Fruit fly (Drosophila melanogaster) whole organism, wandering third instar larva: ENCODE data around the gene CG10801.
A peak's percentile ranks its signal among the peaks of the same experiment; 100 is the strongest.

Source experiments
- Abd-B ChIP-seq: fragments of >200 bp; optimal IDR thresholded peaks from 2 replicates; lab custom pipeline; 2017; ENCODE audit warnings: missing biosample characterization, missing genetic modification characterization
- CG32264 ChIP-seq: fragments of 200-800 bp; sonication (Bioruptor generic); optimal IDR thresholded peaks from 2 replicates; lab custom pipeline; 2016; ENCODE audit warnings: missing biosample characterization, missing genetic modification characterization
- CG9705 ChIP-seq: fragments of 200-800 bp; sonication (Bioruptor generic); optimal IDR thresholded peaks from 2 replicates; lab custom pipeline; 2018; ENCODE audit warnings: missing biosample characterization, mild to moderate bottlenecking, missing genetic modification characterization
- Dfd ChIP-seq: fragments of >200 bp; optimal IDR thresholded peaks from 2 replicates; lab custom pipeline; 2017; ENCODE audit warnings: missing biosample characterization, missing genetic modification characterization
- GATAd ChIP-seq: sonication (Bioruptor generic); optimal IDR thresholded peaks from 2 replicates; lab custom pipeline; 2016; ENCODE audit warnings: missing biosample characterization, missing genetic modification characterization
- HLH106 ChIP-seq: fragments of 200-800 bp; optimal IDR thresholded peaks from 3 replicates; lab custom pipeline; 2019; ENCODE audit warnings: missing biosample characterization, mild to moderate bottlenecking, missing genetic modification characterization, moderate library complexity
- Hnf4 ChIP-seq: fragments of 200-800 bp; sonication (Bioruptor generic); optimal IDR thresholded peaks from 2 replicates; lab custom pipeline; 2016; ENCODE audit warnings: missing biosample characterization, mild to moderate bottlenecking, missing genetic modification characterization
- Hr78 ChIP-seq: fragments of >200 bp; optimal IDR thresholded peaks from 2 replicates; lab custom pipeline; 2017; ENCODE audit warnings: missing biosample characterization, missing genetic modification characterization
- Hr83 ChIP-seq: fragments of 200-300 bp; sonication (Bioruptor generic); optimal IDR thresholded peaks from 2 replicates; lab custom pipeline; 2016; ENCODE audit warnings: missing biosample characterization, mild to moderate bottlenecking, missing genetic modification characterization, moderate library complexity; ENCODE audit not compliant: poor library complexity, severe bottlenecking
- Jra ChIP-seq: sonication (Bioruptor generic); optimal IDR thresholded peaks from 2 replicates; lab custom pipeline; 2016; ENCODE audit warnings: missing biosample characterization, missing genetic modification characterization
- Mio ChIP-seq: sonication (Bioruptor generic); optimal IDR thresholded peaks from 2 replicates; lab custom pipeline; 2016; ENCODE audit warnings: missing biosample characterization, missing genetic modification characterization
- Myc ChIP-seq: fragments of >200 bp; optimal IDR thresholded peaks from 2 replicates; lab custom pipeline; 2017
- N ChIP-seq: fragments of >200 bp; optimal IDR thresholded peaks from 2 replicates; lab custom pipeline; 2018; ENCODE audit warnings: missing biosample characterization, missing external identifiers, missing genetic modification characterization
- OdsH ChIP-seq: fragments of 200-800 bp; sonication (Bioruptor generic); optimal IDR thresholded peaks from 2 replicates; lab custom pipeline; 2016; ENCODE audit warnings: missing biosample characterization, mild to moderate bottlenecking, missing genetic modification characterization
- Rel ChIP-seq, 2 experiments: fragments of 200-800 bp; sonication (Bioruptor generic) in 1 of 2; optimal IDR thresholded peaks; 2 replicates in 1 of 2; 3 replicates in 1 of 2; lab custom pipeline; 2016 to 2019; ENCODE audit warnings: mild to moderate bottlenecking in 2 of 2, missing biosample characterization in 2 of 2, missing genetic modification characterization in 2 of 2, moderate library complexity in 1 of 2
- Sp1 ChIP-seq: fragments of 200-800 bp; sonication (Bioruptor generic); optimal IDR thresholded peaks from 3 replicates; lab custom pipeline; 2019; ENCODE audit warnings: missing biosample characterization, mild to moderate bottlenecking, missing genetic modification characterization, moderate library complexity
- br ChIP-seq: fragments of 200-800 bp; sonication (Bioruptor generic); optimal IDR thresholded peaks from 2 replicates; lab custom pipeline; 2016; ENCODE audit warnings: missing biosample characterization, missing genetic modification characterization
- brk ChIP-seq: fragments of 200-800 bp; sonication (Bioruptor generic); optimal IDR thresholded peaks from 2 replicates; lab custom pipeline; 2016; ENCODE audit warnings: missing biosample characterization, mild to moderate bottlenecking, missing genetic modification characterization
- dl ChIP-seq, 2 experiments: fragments of 175-275, 200-275 bp in 1 of 2; fragments of 200-275 bp in 1 of 2; sonication (Bioruptor generic); optimal IDR thresholded peaks; lab custom pipeline; 2018; ENCODE audit warnings: mild to moderate bottlenecking in 2 of 2, missing biosample characterization in 2 of 2, missing genetic modification characterization in 2 of 2, moderate library complexity in 2 of 2; ENCODE audit not compliant: partially characterized antibody in 2 of 2, insufficient read depth in 1 of 2
- dmrt93B ChIP-seq: fragments of 200-800 bp; sonication (Bioruptor generic); optimal IDR thresholded peaks from 2 replicates; lab custom pipeline; 2018; ENCODE audit warnings: missing biosample characterization, mild to moderate bottlenecking, missing genetic modification characterization
- dsf ChIP-seq: sonication (Bioruptor generic); optimal IDR thresholded peaks from 2 replicates; lab custom pipeline; 2016; ENCODE audit warnings: missing biosample characterization, missing genetic modification characterization, borderline replicate concordance
- foxo ChIP-seq, 2 experiments: fragments of 200-800 bp; sonication (Bioruptor generic); optimal IDR thresholded peaks; 2 replicates in 1 of 2; 3 replicates in 1 of 2; lab custom pipeline; 2016 to 2017; ENCODE audit warnings: missing biosample characterization in 2 of 2, missing genetic modification characterization in 2 of 2
- fru ChIP-seq: fragments of 200-800 bp; sonication (Bioruptor generic); optimal IDR thresholded peaks from 3 replicates; lab custom pipeline; 2016; ENCODE audit warnings: missing biosample characterization, mild to moderate bottlenecking, missing genetic modification characterization
- h ChIP-seq: fragments of 200-800 bp; sonication (Bioruptor generic); optimal IDR thresholded peaks from 3 replicates; lab custom pipeline; 2016; ENCODE audit warnings: missing biosample characterization, mild to moderate bottlenecking, missing genetic modification characterization
- jim ChIP-seq: fragments of 175-275, 200-325 bp; sonication (Bioruptor generic); optimal IDR thresholded peaks from 2 replicates; lab custom pipeline; 2016; ENCODE audit warnings: missing biosample characterization, mild to moderate bottlenecking, missing genetic modification characterization
- lola ChIP-seq: fragments of >200 bp; optimal IDR thresholded peaks from 2 replicates; lab custom pipeline; 2017; ENCODE audit warnings: missing biosample characterization, missing genetic modification characterization
- psq ChIP-seq: fragments of 200-800 bp; sonication (Bioruptor generic); optimal IDR thresholded peaks from 3 replicates; lab custom pipeline; 2017; ENCODE audit warnings: missing biosample characterization, mild to moderate bottlenecking, missing genetic modification characterization, moderate library complexity
- rgr ChIP-seq: fragments of 200-800 bp; sonication (Bioruptor generic); optimal IDR thresholded peaks from 3 replicates; lab custom pipeline; 2016; ENCODE audit warnings: missing biosample characterization, mild to moderate bottlenecking, missing genetic modification characterization
- sage ChIP-seq: fragments of 200-800 bp; sonication (Bioruptor generic); optimal IDR thresholded peaks from 2 replicates; lab custom pipeline; 2016; ENCODE audit warnings: missing biosample characterization, mild to moderate bottlenecking, missing genetic modification characterization
- sv ChIP-seq: fragments of 200-800 bp; sonication (Bioruptor generic); optimal IDR thresholded peaks from 3 replicates; lab custom pipeline; 2016; ENCODE audit warnings: missing biosample characterization, missing genetic modification characterization
- usp ChIP-seq: fragments of >200 bp; optimal IDR thresholded peaks from 2 replicates; lab custom pipeline; 2017; ENCODE audit warnings: missing biosample characterization, missing genetic modification characterization
- woc ChIP-seq: sonication (Bioruptor generic); optimal IDR thresholded peaks from 2 replicates; lab custom pipeline; 2016; ENCODE audit warnings: missing biosample characterization, mild to moderate bottlenecking, missing genetic modification characterization

CG10801 gene

DNA sequence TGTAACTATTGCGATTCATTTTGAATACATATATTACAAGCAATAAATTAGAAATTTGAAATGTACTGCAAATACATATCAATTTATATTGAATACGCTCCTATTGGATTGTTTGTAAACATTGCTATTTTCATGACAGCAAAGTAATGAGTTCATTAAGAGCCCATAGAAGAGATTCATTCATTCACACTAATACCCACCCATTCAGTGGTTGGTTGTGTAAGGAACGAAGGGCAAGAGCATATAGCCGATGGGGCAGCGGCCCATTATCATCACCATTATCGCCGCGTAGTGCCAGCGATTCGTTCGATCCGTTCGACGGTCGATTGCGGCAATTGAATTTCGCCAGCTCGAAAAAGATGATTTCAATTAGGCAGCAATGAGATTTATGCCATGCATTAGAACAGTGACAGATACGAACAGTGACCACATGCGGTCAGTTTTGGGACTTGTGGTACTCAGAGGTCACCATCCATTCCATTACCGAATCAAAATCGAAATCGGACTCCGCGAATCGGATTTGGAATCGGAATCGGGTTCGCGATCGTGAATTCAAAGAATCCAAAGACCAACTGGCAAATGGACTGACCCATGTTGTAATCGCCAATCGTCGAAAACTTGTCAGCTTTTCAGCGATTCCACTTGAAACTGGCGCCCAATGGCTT is 17.7 kb upstream of the CG10801 start:
- TF ChIP-seq foxo (GFP tag; optimal IDR thresholded peaks at IDR 0.05; lab: Kevin White, UChicago), result no peak
- TF ChIP-seq br, result no peak
- no peak for TF ChIP-seq jim
- no peak for TF ChIP-seq Mio
- no peak for TF ChIP-seq N (GFP tag; lab: Kevin White, UChicago)
- TF ChIP-seq rgr (GFP tag; lab: Kevin White, UChicago), result no peak
- no peak for TF ChIP-seq CG9705 (GFP tag; lab: Kevin White, UChicago)
- no peak for TF ChIP-seq Rel (GFP tag; optimal IDR thresholded peaks at IDR 0.05; lab: Kevin White, UChicago)
- no peak for TF ChIP-seq Rel (tag; optimal IDR thresholded peaks at IDR 0.05; lab: Kevin White, UChicago)
- no peak for TF ChIP-seq Sp1 (GFP tag; lab: Kevin White, UChicago)
- no peak for TF ChIP-seq Myc
- no peak for TF ChIP-seq fru (GFP tag; lab: Kevin White, UChicago)
- no peak for TF ChIP-seq Abd-B (GFP tag; lab: Kevin White, UChicago)
- no peak for TF ChIP-seq usp (GFP tag; lab: Kevin White, UChicago)
- TF ChIP-seq sv, result no peak
- TF ChIP-seq HLH106, result no peak
- TF ChIP-seq dsf (GFP tag; lab: Kevin White, UChicago), result no peak
- no peak for TF ChIP-seq Jra
- TF ChIP-seq Hr78 (GFP tag; lab: Kevin White, UChicago), result no peak
- no peak for TF ChIP-seq Hnf4 (GFP tag; lab: Kevin White, UChicago)
- TF ChIP-seq sage (GFP tag; lab: Kevin White, UChicago), result no peak

DNA sequence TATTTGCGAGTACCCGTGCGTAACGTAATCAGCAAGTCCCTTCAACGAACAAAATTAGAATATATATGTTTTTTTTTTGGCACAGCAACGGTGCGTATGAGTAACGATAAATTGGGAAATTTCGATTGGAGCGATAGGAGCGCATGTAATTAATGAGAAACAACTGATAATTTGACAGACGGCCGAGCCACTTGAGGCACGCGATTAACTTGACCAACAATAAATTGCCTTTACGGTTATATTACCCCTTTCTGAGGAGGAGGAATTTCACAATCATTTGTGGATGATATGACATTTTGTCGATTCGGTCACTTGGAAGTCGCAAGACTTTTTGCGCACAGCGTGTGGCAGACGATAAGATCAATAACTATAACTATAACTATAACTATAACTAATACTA is 16.5 kb upstream of the CG10801 start:
- TF ChIP-seq rgr (GFP tag; lab: Kevin White, UChicago), result no peak
- no peak for TF ChIP-seq HLH106
- no peak for TF ChIP-seq lola
- no peak for TF ChIP-seq Abd-B (GFP tag; lab: Kevin White, UChicago)
- no peak for TF ChIP-seq brk (GFP tag; lab: Kevin White, UChicago)
- no peak for TF ChIP-seq Dfd (GFP tag; lab: Kevin White, UChicago)
- no peak for TF ChIP-seq psq (GFP tag; lab: Kevin White, UChicago)
- no peak for TF ChIP-seq foxo (GFP tag; optimal IDR thresholded peaks at IDR 0.05; lab: Kevin White, UChicago)
- no peak for TF ChIP-seq dmrt93B (GFP tag; lab: Kevin White, UChicago)
- no peak for TF ChIP-seq dsf (GFP tag; lab: Kevin White, UChicago)

DNA sequence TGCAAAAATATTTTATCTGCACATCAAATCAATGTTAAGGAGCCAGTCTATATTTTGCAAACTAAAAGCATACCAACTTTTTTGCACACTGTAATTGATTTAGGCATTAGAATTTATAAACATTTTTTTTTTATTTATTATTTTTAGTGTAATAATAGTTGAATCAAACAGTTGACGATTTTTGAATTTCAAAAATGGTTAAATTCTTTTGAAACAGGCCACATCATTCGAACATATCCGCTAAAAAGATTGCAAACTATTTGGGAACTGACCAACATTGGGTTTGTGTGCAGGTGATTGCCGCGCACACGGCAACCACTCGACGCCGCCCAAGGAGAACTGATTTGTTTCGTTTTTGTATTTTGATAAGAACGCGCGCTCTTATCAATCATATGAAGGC is 15.6 kb upstream of the CG10801 start:
- TF ChIP-seq lola (no peak), Sp1 (GFP tag; lab: Kevin White, UChicago) (peak; percentile 22), dmrt93B (GFP tag; lab: Kevin White, UChicago) (peak; percentile 53), psq (GFP tag; lab: Kevin White, UChicago) (peak; percentile 34), foxo (GFP tag; optimal IDR thresholded peaks at IDR 0.05; lab: Kevin White, UChicago) (peak in 1 of 2 experiments; percentile 64), CG9705 (GFP tag; lab: Kevin White, UChicago) (no peak), h (GFP tag; lab: Kevin White, UChicago) (peak; percentile 44), fru (GFP tag; lab: Kevin White, UChicago) (peak; percentile 40), GATAd (GFP tag; lab: Kevin White, UChicago) (no peak), sv (no peak), rgr (GFP tag; lab: Kevin White, UChicago) (peak; percentile 52), sage (GFP tag; lab: Kevin White, UChicago) (no peak), br (no peak), HLH106 (peak; percentile 51), OdsH (peak; percentile 7)

DNA sequence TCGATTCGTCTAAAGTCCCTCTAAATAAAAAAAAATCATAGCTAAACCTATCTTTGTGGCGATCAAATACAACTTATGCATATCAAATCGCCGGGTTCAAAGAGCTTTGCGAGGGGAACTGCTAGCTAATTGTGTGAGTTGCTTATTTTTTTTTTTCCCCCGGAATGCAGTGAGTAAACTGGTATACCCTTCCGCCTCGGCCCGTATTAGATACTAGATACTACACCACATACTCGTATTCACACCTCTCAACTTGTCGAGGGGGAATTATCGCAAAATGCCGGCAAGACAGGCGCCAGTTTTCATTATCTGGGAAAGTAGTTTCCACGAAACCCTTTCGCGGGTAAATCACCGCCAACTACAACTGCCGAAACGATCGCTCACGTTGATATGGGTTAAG is 14.2 kb upstream of the CG10801 start:
- TF ChIP-seq usp (GFP tag; lab: Kevin White, UChicago) (no peak), Hnf4 (GFP tag; lab: Kevin White, UChicago) (no peak)

DNA sequence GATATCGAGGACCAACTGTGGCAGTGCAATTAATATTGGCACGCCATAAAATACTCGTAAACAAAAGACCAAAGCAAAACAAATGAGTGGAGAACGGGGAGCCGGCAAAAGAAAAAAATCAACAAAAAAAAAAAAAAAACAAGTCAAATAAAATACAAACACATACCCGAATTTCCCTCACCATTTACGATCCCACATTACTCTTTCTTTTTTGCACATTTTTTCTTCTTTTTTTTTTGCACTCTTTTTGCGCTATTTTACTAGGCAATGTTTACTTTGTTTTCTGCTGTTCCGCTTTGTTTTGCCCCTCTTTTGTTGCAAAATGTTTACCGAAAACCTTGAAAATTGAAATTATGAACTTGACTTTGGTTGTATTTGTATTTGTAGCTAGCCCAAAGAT is 13.7 kb upstream of the CG10801 start:
- TF ChIP-seq psq (GFP tag; lab: Kevin White, UChicago) (peak; percentile 46), rgr (GFP tag; lab: Kevin White, UChicago) (peak; percentile 1), h (GFP tag; lab: Kevin White, UChicago) (peak; percentile 7), woc (GFP tag; lab: Kevin White, UChicago) (no peak), Hr83 (no peak), CG32264 (GFP tag; lab: Kevin White, UChicago) (no peak), Hnf4 (GFP tag; lab: Kevin White, UChicago) (no peak), dl (GFP tag; optimal IDR thresholded peaks at IDR 0.05; lab: Kevin White, UChicago; ENCODE audit: insufficient read depth in 1 of 2, partially characterized antibody in 2 of 2) (no peak), Sp1 (GFP tag; lab: Kevin White, UChicago) (peak; percentile 21), dsf (GFP tag; lab: Kevin White, UChicago) (no peak), Jra (no peak), foxo (GFP tag; optimal IDR thresholded peaks at IDR 0.05; lab: Kevin White, UChicago) (no peak)
